Worm (Caenorhabditis elegans) whole organism, mixed stage, embryonic: ENCODE data around the gene F44G4.3.

Experiments
- nhr-12 ChIP-seq: fragments of 150-350 bp; optimal IDR thresholded peaks from 2 replicates; lab custom pipeline; 2014; ENCODE audit warnings: missing biosample characterization, missing genetic modification characterization
- ztf-11 ChIP-seq: fragments of 150-350 bp; optimal IDR thresholded peaks from 2 replicates; lab custom pipeline; 2014; ENCODE audit warnings: missing biosample characterization, missing genetic modification characterization

ce11 chrII:9000331-9000730, 2.9 kb upstream of the F44G4.3 start, which contains the start of gene F44G4.5:
- TF ChIP-seq ztf-11 (tag; lab: Kevin White, UChicago), result no peak
- TF ChIP-seq nhr-12 (tag; lab: Kevin White, UChicago), result no peak
